Worm (Caenorhabditis elegans) whole organism, L1 larva: ENCODE data around the gene cat-4.
A peak's percentile ranks its signal among the peaks of the same experiment; 100 is the strongest.

Experiments used
- C16A3.4 ChIP-seq: fragments of 150-350 bp; optimal IDR thresholded peaks from 2 replicates; lab custom pipeline; 2014; ENCODE audit warnings: missing biosample characterization, missing genetic modification characterization
- C34B4.2 ChIP-seq: sonication (generic microtip); optimal IDR thresholded peaks from 2 replicates; lab custom pipeline; 2017; ENCODE audit warnings: mild to moderate bottlenecking, missing genetic modification characterization, missing compliant biosample characterization
- Y116A8C.19 ChIP-seq: sonication (generic microtip); optimal IDR thresholded peaks from 2 replicates; lab custom pipeline; 2016; ENCODE audit warnings: missing compliant biosample characterization, missing genetic modification characterization, borderline replicate concordance
- alr-1 ChIP-seq: fragments of 200-800 bp; sonication (Bioruptor generic); optimal IDR thresholded peaks from 2 replicates; lab custom pipeline; 2018; ENCODE audit warnings: borderline replicate concordance, mild to moderate bottlenecking, missing genetic modification characterization, missing compliant biosample characterization
- blmp-1 ChIP-seq: fragments of 150-350 bp; optimal IDR thresholded peaks from 2 replicates; lab custom pipeline; 2014; ENCODE audit warnings: missing biosample characterization, missing genetic modification characterization
- ceh-63 ChIP-seq: fragments of 200-800 bp; sonication (Bioruptor generic); optimal IDR thresholded peaks from 2 replicates; lab custom pipeline; 2018; ENCODE audit warnings: mild to moderate bottlenecking, missing genetic modification characterization, missing compliant biosample characterization
- ceh-88 ChIP-seq: fragments of 200-800 bp; sonication (Bioruptor generic); IDR thresholded peaks from 2 replicates; pipeline ENCODE4 v1.3.6; 2022; ENCODE audit warnings: missing genetic modification characterization, missing compliant biosample characterization
- ces-1 ChIP-seq: fragments of 150-350 bp; optimal IDR thresholded peaks from 2 replicates; lab custom pipeline; 2014; ENCODE audit warnings: missing biosample characterization, missing genetic modification reagents, missing genetic modification characterization
- dsc-1 ChIP-seq: sonication (generic microtip); optimal IDR thresholded peaks from 2 replicates; lab custom pipeline; 2016; ENCODE audit warnings: mild to moderate bottlenecking, missing genetic modification characterization, missing compliant biosample characterization
- efl-1 ChIP-seq, 4 experiments: fragments of 150-350 bp; optimal IDR thresholded peaks in 3 of 4; peaks in 1 of 4; 1 replicate in 1 of 4; 2 replicates in 3 of 4; lab custom pipeline; 2014; ENCODE audit warnings: missing biosample characterization in 2 of 4, missing genetic modification characterization in 2 of 4, missing genetic modification reagents in 2 of 4
- egl-27 ChIP-seq, 2 experiments: fragments of 150-350 bp in 1 of 2; sonication (generic microtip); optimal IDR thresholded peaks; 3 replicates each; lab custom pipeline; 2017 to 2018; ENCODE audit warnings: missing biosample characterization in 2 of 2, missing genetic modification characterization in 2 of 2, missing genetic modification reagents in 2 of 2
- elt-2 ChIP-seq: sonication (generic microtip); optimal IDR thresholded peaks from 2 replicates; lab custom pipeline; 2016; ENCODE audit warnings: missing genetic modification characterization, mild to moderate bottlenecking, inconsistent platforms, missing compliant biosample characterization, missing genetic modification reagents
- elt-3 ChIP-seq, 6 experiments: fragments of 150-350 bp in 1 of 6; sonication (generic microtip); optimal IDR thresholded peaks; 2 replicates each; lab custom pipeline; 2017 to 2018; ENCODE audit warnings: missing biosample characterization in 6 of 6, missing genetic modification characterization in 6 of 6, inconsistent platforms in 1 of 6
- ets-5 ChIP-seq: fragments of 200-800 bp; sonication (Bioruptor generic); IDR thresholded peaks from 2 replicates; pipeline ENCODE4 v1.3.6; 2022; ENCODE audit warnings: missing genetic modification characterization, missing compliant biosample characterization
- irx-1 ChIP-seq: sonication (generic microtip); optimal IDR thresholded peaks from 2 replicates; lab custom pipeline; 2016; ENCODE audit warnings: missing genetic modification characterization, missing compliant biosample characterization
- isw-1 ChIP-seq: fragments of 200-800 bp; sonication (Bioruptor generic); IDR thresholded peaks from 2 replicates; pipeline ENCODE4 v1.3.6; 2022; ENCODE audit warnings: missing genetic modification characterization, missing compliant biosample characterization
- jun-1 ChIP-seq: fragments of 150-350 bp; optimal IDR thresholded peaks from 2 replicates; lab custom pipeline; 2014; ENCODE audit warnings: missing biosample characterization, missing genetic modification reagents, missing genetic modification characterization
- lin-14 ChIP-seq: fragments of 200-800 bp; sonication (Bioruptor generic); optimal IDR thresholded peaks from 2 replicates; lab custom pipeline; 2018; ENCODE audit warnings: mild to moderate bottlenecking, missing genetic modification characterization, moderate library complexity, missing compliant biosample characterization
- lin-15B ChIP-seq: fragments of 150-350 bp; sonication (generic microtip); optimal IDR thresholded peaks from 3 replicates; lab custom pipeline; 2014; ENCODE audit warnings: missing biosample characterization, missing genetic modification characterization
- lin-35 ChIP-seq, 2 experiments: fragments of 150-350 bp; optimal IDR thresholded peaks; 2 replicates each; lab custom pipeline; 2014; ENCODE audit warnings: missing biosample characterization in 2 of 2, missing genetic modification characterization in 2 of 2, missing genetic modification reagents in 2 of 2
- lsy-2 ChIP-seq, 2 experiments: fragments of 150-350 bp; optimal IDR thresholded peaks; 2 replicates each; lab custom pipeline; 2014; ENCODE audit warnings: missing biosample characterization in 2 of 2, missing genetic modification characterization in 2 of 2
- nhr-12 ChIP-seq: sonication (generic microtip); optimal IDR thresholded peaks from 2 replicates; lab custom pipeline; 2017; ENCODE audit warnings: missing biosample characterization, missing genetic modification characterization
- nhr-20 ChIP-seq: sonication (generic microtip); optimal IDR thresholded peaks from 2 replicates; lab custom pipeline; 2016; ENCODE audit warnings: mild to moderate bottlenecking, missing genetic modification characterization, missing compliant biosample characterization
- nhr-28 ChIP-seq: fragments of 150-350 bp; optimal IDR thresholded peaks from 2 replicates; lab custom pipeline; 2014; ENCODE audit warnings: missing biosample characterization, missing genetic modification characterization
- nhr-47 ChIP-seq: sonication (generic microtip); optimal IDR thresholded peaks from 2 replicates; lab custom pipeline; 2016; ENCODE audit warnings: mild to moderate bottlenecking, missing genetic modification characterization, moderate library complexity, missing compliant biosample characterization
- nhr-84 ChIP-seq: sonication (generic microtip); optimal IDR thresholded peaks from 2 replicates; lab custom pipeline; 2017; ENCODE audit warnings: missing biosample characterization, missing genetic modification characterization
- nhr-85 ChIP-seq: sonication (generic microtip); peaks from one replicate; lab custom pipeline; 2016; ENCODE audit warnings: missing genetic modification characterization, inconsistent platforms, missing compliant biosample characterization
- pax-3 ChIP-seq: fragments of 200-800 bp; sonication (Bioruptor generic); optimal IDR thresholded peaks from 2 replicates; lab custom pipeline; 2018; ENCODE audit warnings: mild to moderate bottlenecking, missing genetic modification characterization, moderate library complexity, missing compliant biosample characterization
- sox-4 ChIP-seq: sonication (generic microtip); optimal IDR thresholded peaks from 2 replicates; lab custom pipeline; 2016; ENCODE audit warnings: missing genetic modification characterization, missing compliant biosample characterization
- tbx-2 ChIP-seq: sonication (generic microtip); optimal IDR thresholded peaks from 2 replicates; lab custom pipeline; 2016; ENCODE audit warnings: missing genetic modification characterization, missing compliant biosample characterization
- unc-30 ChIP-seq: sonication (generic microtip); optimal IDR thresholded peaks from 2 replicates; lab custom pipeline; 2017; ENCODE audit warnings: missing biosample characterization, missing genetic modification characterization
- unc-62 ChIP-seq: fragments of 150-350 bp; optimal IDR thresholded peaks from 2 replicates; lab custom pipeline; 2014; ENCODE audit warnings: missing biosample characterization, missing genetic modification reagents, missing genetic modification characterization
- unc-86 ChIP-seq: sonication (generic microtip); optimal IDR thresholded peaks from 2 replicates; lab custom pipeline; 2016; ENCODE audit warnings: missing genetic modification characterization, missing compliant biosample characterization

The cat-4 gene

DNA sequence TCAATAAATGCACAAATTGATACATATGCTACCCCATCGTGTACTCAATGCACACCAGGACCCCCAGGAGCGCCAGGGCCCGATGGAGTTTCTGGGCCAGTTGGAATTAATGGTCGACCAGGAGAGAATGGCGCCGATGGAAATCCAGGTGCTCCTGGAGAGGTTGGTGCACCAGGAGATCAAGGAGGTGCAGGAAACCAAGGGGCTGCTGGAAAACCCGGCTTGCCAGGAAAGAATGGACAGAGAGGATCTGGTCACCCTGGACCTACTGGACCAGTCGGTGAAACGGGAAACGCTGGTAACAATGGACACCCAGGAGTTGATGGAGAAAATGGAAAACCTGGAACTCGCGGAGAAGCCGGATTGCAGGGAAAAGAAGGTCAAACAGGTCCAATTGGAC, 3.0 kb upstream of the cat-4 start:
- no peak for TF ChIP-seq alr-1
- TF ChIP-seq elt-3 (tag; optimal IDR thresholded peaks at IDR 0.05; lab: Kevin White, UChicago): no peak
- no peak for TF ChIP-seq pax-3 (tag; lab: Kevin White, UChicago)
- TF ChIP-seq dsc-1: no peak
- TF ChIP-seq unc-86: no peak
- TF ChIP-seq nhr-85 (tag; lab: Kevin White, UChicago): no peak
- TF ChIP-seq nhr-47 (tag; lab: Kevin White, UChicago): no peak
- no peak for TF ChIP-seq C16A3.4
- TF ChIP-seq lin-15B (tag; lab: Kevin White, UChicago): no peak
- no peak for TF ChIP-seq ceh-88 (GFP tag; lab: Robert Waterston, UW)
- TF ChIP-seq irx-1 (tag; lab: Kevin White, UChicago): no peak
- TF ChIP-seq lin-35 (GFP tag; optimal IDR thresholded peaks at IDR 0.05; lab: Kevin White, UChicago): no peak
- TF ChIP-seq nhr-84 (tag; lab: Kevin White, UChicago): no peak
- TF ChIP-seq C34B4.2: no peak
- no peak for TF ChIP-seq Y116A8C.19
- no peak for TF ChIP-seq isw-1 (GFP tag; lab: Robert Waterston, UW)
- TF ChIP-seq unc-30 (tag; lab: Kevin White, UChicago): no peak
- no peak for TF ChIP-seq egl-27 (tag; optimal IDR thresholded peaks at IDR 0.05; lab: Kevin White, UChicago)

DNA sequence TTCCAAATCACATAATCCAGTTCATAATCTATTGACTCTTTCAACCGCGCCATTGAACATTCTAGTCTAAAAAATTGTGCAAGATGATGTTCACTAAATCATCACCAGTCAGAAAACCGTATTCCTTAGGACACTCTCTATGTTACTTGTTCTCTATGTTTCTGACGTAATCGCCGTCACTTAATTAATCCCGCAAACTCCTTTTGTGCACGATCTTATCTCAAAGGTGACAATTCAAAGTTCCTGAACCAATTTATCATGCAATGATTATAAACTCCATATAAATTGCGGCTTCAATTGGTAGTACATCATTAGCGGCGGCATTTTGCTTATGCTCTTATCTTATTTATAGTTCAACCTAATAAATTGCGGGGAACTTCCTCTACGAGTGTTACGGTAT, 1.9 kb upstream of the cat-4 start:
- TF ChIP-seq ets-5 (GFP tag; lab: Robert Waterston, UW) (no peak), jun-1 (tag; lab: Kevin White, UChicago) (no peak), sox-4 (tag; lab: Kevin White, UChicago) (no peak), efl-1 (optimal IDR thresholded peaks at IDR 0.05; lab: Kevin White, UChicago) (no peak), efl-1 (GFP tag; optimal IDR thresholded peaks at IDR 0.05 in 1 of 2; lab: Kevin White, UChicago) (no peak), tbx-2 (tag; lab: Kevin White, UChicago) (no peak), elt-2 (tag; lab: Kevin White, UChicago) (peak; percentile 52)
- TF ChIP-seq, all 84 proteins: peak for 1

ce11 chrV:10564140-10564539, 540 bp upstream of the cat-4 start:
- TF ChIP-seq ceh-88 (GFP tag; lab: Robert Waterston, UW) (no peak), pax-3 (tag; lab: Kevin White, UChicago) (no peak), nhr-28 (tag; lab: Kevin White, UChicago) (no peak), nhr-20 (tag; lab: Kevin White, UChicago) (no peak), nhr-85 (tag; lab: Kevin White, UChicago) (peak; percentile 48), sox-4 (tag; lab: Kevin White, UChicago) (no peak), elt-3 (tag; optimal IDR thresholded peaks at IDR 0.05; lab: Kevin White, UChicago) (peak in 1 of 6 experiments; percentile 35), blmp-1 (tag; lab: Kevin White, UChicago) (peak; percentile 84), efl-1 (optimal IDR thresholded peaks at IDR 0.05; lab: Kevin White, UChicago) (no peak), efl-1 (GFP tag; optimal IDR thresholded peaks at IDR 0.05 in 1 of 2; lab: Kevin White, UChicago) (peak in 1 of 2 experiments; percentile 81), unc-62 (GFP tag; lab: Kevin White, UChicago) (no peak)

ce11 chrV:10568496-10568895, 3.8 kb downstream of the cat-4 start:
- TF ChIP-seq ces-1 (GFP tag; lab: Kevin White, UChicago) (no peak), efl-1 (optimal IDR thresholded peaks at IDR 0.05; lab: Kevin White, UChicago) (no peak), efl-1 (GFP tag; optimal IDR thresholded peaks at IDR 0.05 in 1 of 2; lab: Kevin White, UChicago) (no peak)

DNA sequence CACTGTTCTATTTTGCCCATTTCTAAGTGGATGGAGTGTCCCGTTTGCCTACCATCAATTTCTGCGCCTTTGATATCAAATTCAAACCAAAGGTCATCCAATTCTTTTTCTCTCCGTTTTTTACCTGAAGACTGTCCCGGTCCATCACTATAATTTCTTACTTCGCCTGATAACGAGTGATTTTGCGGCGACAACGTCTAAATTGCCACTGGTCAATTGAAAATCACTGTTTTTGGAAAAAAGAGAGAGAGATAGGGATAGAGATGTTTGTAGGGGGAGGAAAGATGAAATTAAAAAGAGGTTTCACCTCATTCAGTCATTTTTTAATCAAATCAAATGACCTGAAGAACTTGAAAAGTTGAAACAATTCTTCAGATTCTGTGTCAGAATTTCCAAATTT, 6.8 kb downstream of the cat-4 start:
- peak in 2 of 6 experiments; percentile 44 to 65 for TF ChIP-seq elt-3 (tag; optimal IDR thresholded peaks at IDR 0.05; lab: Kevin White, UChicago)
- TF ChIP-seq nhr-20 (tag; lab: Kevin White, UChicago): peak; percentile 2
- TF ChIP-seq nhr-12 (tag; lab: Kevin White, UChicago): no peak
- peak; percentile 76 for TF ChIP-seq nhr-85 (tag; lab: Kevin White, UChicago)
- TF ChIP-seq lin-35 (GFP tag; optimal IDR thresholded peaks at IDR 0.05; lab: Kevin White, UChicago): peak in 1 of 2 experiments; percentile 18
- peak; percentile 59 for TF ChIP-seq lin-14 (GFP tag; lab: Kevin White, UChicago)
- peak in 1 of 2 experiments; percentile 2 for TF ChIP-seq lsy-2 (tag; optimal IDR thresholded peaks at IDR 0.05; lab: Kevin White, UChicago)
- no peak for TF ChIP-seq irx-1 (tag; lab: Kevin White, UChicago)
- no peak for TF ChIP-seq ceh-63 (GFP tag; lab: Kevin White, UChicago)
- peak; percentile 70 for TF ChIP-seq blmp-1 (tag; lab: Kevin White, UChicago)
- TF ChIP-seq, all 84 proteins: peak for 7
